Worm (Caenorhabditis elegans): ENCODE results near the gene clec-78.

The clec-78 gene

ce11 chrIV:3999662-4000061, 10.8 kb downstream of the clec-78 start:
- TF ChIP-seq ztf-23 (GFP tag; IDR thresholded peaks at IDR 0.05): no peak
- no peak for TF ChIP-seq flt-1 (GFP tag; IDR thresholded peaks at IDR 0.05)
- no peak for TF ChIP-seq cog-1 (tag; optimal IDR thresholded peaks at IDR 0.05)
- TF ChIP-seq tab-1 (GFP tag; IDR thresholded peaks at IDR 0.05): no peak
- no peak for TF ChIP-seq med-1 (GFP tag; optimal IDR thresholded peaks at IDR 0.05; ENCODE audit: insufficient read depth)
- TF ChIP-seq ref-1 (GFP tag; conservative IDR thresholded peaks at IDR 0.05): no peak
- no peak for TF ChIP-seq T22C8.4 (GFP tag; IDR thresholded peaks at IDR 0.05)
- no peak for TF ChIP-seq klf-2 (GFP tag; conservative IDR thresholded peaks at IDR 0.05)
- no peak for TF ChIP-seq ztf-29 (GFP tag; IDR thresholded peaks at IDR 0.05)

- no peak for TF ChIP-seq klf-2 (GFP tag; conservative IDR thresholded peaks at IDR 0.05)
- no peak for TF ChIP-seq ref-1 (GFP tag; conservative IDR thresholded peaks at IDR 0.05)
- TF ChIP-seq ztf-23 (GFP tag; IDR thresholded peaks at IDR 0.05): no peak
- no peak for TF ChIP-seq T22C8.4 (GFP tag; IDR thresholded peaks at IDR 0.05)
- TF ChIP-seq med-1 (GFP tag; optimal IDR thresholded peaks at IDR 0.05; ENCODE audit: insufficient read depth): no peak
- no peak for TF ChIP-seq cog-1 (tag; optimal IDR thresholded peaks at IDR 0.05)
- no peak for TF ChIP-seq ztf-29 (GFP tag; IDR thresholded peaks at IDR 0.05)
- TF ChIP-seq tab-1 (GFP tag; IDR thresholded peaks at IDR 0.05): no peak
- no peak for TF ChIP-seq flt-1 (GFP tag; IDR thresholded peaks at IDR 0.05)
Measured at ce11 chrIV:4004221-4004620, 15.3 kb downstream of the clec-78 start.

ce11 chrIV:4005166-4005565, 16.3 kb downstream of the clec-78 start:
- TF ChIP-seq med-1 (GFP tag; optimal IDR thresholded peaks at IDR 0.05; ENCODE audit: insufficient read depth): no peak

ce11 chrIV:4007697-4008096, 18.8 kb downstream of the clec-78 start, which contains the start of gene W02C12.2:
TSS of gene W02C12.2 (minus strand) at chrIV:4007973.
- TF ChIP-seq ztf-23 (GFP tag; IDR thresholded peaks at IDR 0.05): peak; percentile 14; the same call in 1 of the 2 replicates
- TF ChIP-seq cog-1 (tag; optimal IDR thresholded peaks at IDR 0.05): no peak

ce11 chrIV:4008440-4008839, 19.5 kb downstream of the clec-78 start:
- TF ChIP-seq flt-1 (GFP tag; IDR thresholded peaks at IDR 0.05): no peak
- no peak for TF ChIP-seq T22C8.4 (GFP tag; IDR thresholded peaks at IDR 0.05)
- TF ChIP-seq klf-2 (GFP tag; conservative IDR thresholded peaks at IDR 0.05): no peak
- TF ChIP-seq cog-1 (tag; optimal IDR thresholded peaks at IDR 0.05): no peak
- no peak for TF ChIP-seq ztf-29 (GFP tag; IDR thresholded peaks at IDR 0.05)
- no peak for TF ChIP-seq ztf-23 (GFP tag; IDR thresholded peaks at IDR 0.05)
- no peak for TF ChIP-seq ref-1 (GFP tag; conservative IDR thresholded peaks at IDR 0.05)
- TF ChIP-seq med-1 (GFP tag; optimal IDR thresholded peaks at IDR 0.05; ENCODE audit: insufficient read depth): no peak
- TF ChIP-seq tab-1 (GFP tag; IDR thresholded peaks at IDR 0.05): no peak

- TF ChIP-seq med-1 (GFP tag; optimal IDR thresholded peaks at IDR 0.05; ENCODE audit: insufficient read depth) (no peak), T22C8.4 (GFP tag; IDR thresholded peaks at IDR 0.05) (no peak), flt-1 (GFP tag; IDR thresholded peaks at IDR 0.05) (no peak), ztf-29 (GFP tag; IDR thresholded peaks at IDR 0.05) (no peak), ref-1 (GFP tag; conservative IDR thresholded peaks at IDR 0.05) (no peak), klf-2 (GFP tag; conservative IDR thresholded peaks at IDR 0.05) (no peak), tab-1 (GFP tag; IDR thresholded peaks at IDR 0.05) (no peak), ztf-23 (GFP tag; IDR thresholded peaks at IDR 0.05) (no peak), cog-1 (tag; optimal IDR thresholded peaks at IDR 0.05) (no peak)
Measured at ce11 chrIV:4009923-4010322, 21.0 kb downstream of the clec-78 start.

- no peak for TF ChIP-seq ztf-23 (GFP tag; IDR thresholded peaks at IDR 0.05)
- TF ChIP-seq med-1 (GFP tag; optimal IDR thresholded peaks at IDR 0.05; ENCODE audit: insufficient read depth): no peak
- TF ChIP-seq flt-1 (GFP tag; IDR thresholded peaks at IDR 0.05): no peak
- TF ChIP-seq ztf-29 (GFP tag; IDR thresholded peaks at IDR 0.05): no peak
- no peak for TF ChIP-seq ref-1 (GFP tag; conservative IDR thresholded peaks at IDR 0.05)
- TF ChIP-seq klf-2 (GFP tag; conservative IDR thresholded peaks at IDR 0.05): no peak
- TF ChIP-seq T22C8.4 (GFP tag; IDR thresholded peaks at IDR 0.05): no peak
- no peak for TF ChIP-seq cog-1 (tag; optimal IDR thresholded peaks at IDR 0.05)
- no peak for TF ChIP-seq tab-1 (GFP tag; IDR thresholded peaks at IDR 0.05)
Measured at ce11 chrIV:4013621-4014020, 24.7 kb downstream of the clec-78 start.

ce11 chrIV:4014341-4014826, 25.5 kb downstream of the clec-78 start:
- no peak for TF ChIP-seq klf-2 (GFP tag; conservative IDR thresholded peaks at IDR 0.05)
- TF ChIP-seq flt-1 (GFP tag; IDR thresholded peaks at IDR 0.05): 0 out of 2 replicates have a peak, but pooled peaks have one; percentile 26
- 0 out of 2 replicates have a peak, but pooled peaks have one; percentile 54 for TF ChIP-seq tab-1 (GFP tag; IDR thresholded peaks at IDR 0.05)
- 0 out of 2 replicates have a peak, but pooled peaks have one; percentile 48 for TF ChIP-seq ztf-23 (GFP tag; IDR thresholded peaks at IDR 0.05)
- TF ChIP-seq ztf-29 (GFP tag; IDR thresholded peaks at IDR 0.05): no peak
- TF ChIP-seq med-1 (GFP tag; optimal IDR thresholded peaks at IDR 0.05; ENCODE audit: insufficient read depth): no peak
- 0 out of 2 replicates have a peak, but pooled peaks have one; percentile 41 for TF ChIP-seq T22C8.4 (GFP tag; IDR thresholded peaks at IDR 0.05)
- TF ChIP-seq ref-1 (GFP tag; conservative IDR thresholded peaks at IDR 0.05): no peak
- TF ChIP-seq cog-1 (tag; optimal IDR thresholded peaks at IDR 0.05): no peak

ce11 chrIV:4015660-4016059, 26.8 kb downstream of the clec-78 start:
- TF ChIP-seq ztf-23 (GFP tag; IDR thresholded peaks at IDR 0.05): no peak
- no peak for TF ChIP-seq ref-1 (GFP tag; conservative IDR thresholded peaks at IDR 0.05)
- no peak for TF ChIP-seq med-1 (GFP tag; optimal IDR thresholded peaks at IDR 0.05; ENCODE audit: insufficient read depth)
- no peak for TF ChIP-seq ztf-29 (GFP tag; IDR thresholded peaks at IDR 0.05)
- TF ChIP-seq T22C8.4 (GFP tag; IDR thresholded peaks at IDR 0.05): no peak
- TF ChIP-seq flt-1 (GFP tag; IDR thresholded peaks at IDR 0.05): no peak

- no peak for TF ChIP-seq ztf-29 (GFP tag; IDR thresholded peaks at IDR 0.05)
- no peak for TF ChIP-seq flt-1 (GFP tag; IDR thresholded peaks at IDR 0.05)
- TF ChIP-seq klf-2 (GFP tag; conservative IDR thresholded peaks at IDR 0.05): no peak
- no peak for TF ChIP-seq T22C8.4 (GFP tag; IDR thresholded peaks at IDR 0.05)
- no peak for TF ChIP-seq cog-1 (tag; optimal IDR thresholded peaks at IDR 0.05)
- no peak for TF ChIP-seq ref-1 (GFP tag; conservative IDR thresholded peaks at IDR 0.05)
- no peak for TF ChIP-seq ztf-23 (GFP tag; IDR thresholded peaks at IDR 0.05)
- no peak for TF ChIP-seq tab-1 (GFP tag; IDR thresholded peaks at IDR 0.05)
- no peak for TF ChIP-seq med-1 (GFP tag; optimal IDR thresholded peaks at IDR 0.05; ENCODE audit: insufficient read depth)
Measured at ce11 chrIV:4016723-4017122, 27.8 kb downstream of the clec-78 start.

Measured in whole organism, midembryonic.